Fruit fly (Drosophila melanogaster): Measurements from ENCODE around the gene CG17625.

DNA sequence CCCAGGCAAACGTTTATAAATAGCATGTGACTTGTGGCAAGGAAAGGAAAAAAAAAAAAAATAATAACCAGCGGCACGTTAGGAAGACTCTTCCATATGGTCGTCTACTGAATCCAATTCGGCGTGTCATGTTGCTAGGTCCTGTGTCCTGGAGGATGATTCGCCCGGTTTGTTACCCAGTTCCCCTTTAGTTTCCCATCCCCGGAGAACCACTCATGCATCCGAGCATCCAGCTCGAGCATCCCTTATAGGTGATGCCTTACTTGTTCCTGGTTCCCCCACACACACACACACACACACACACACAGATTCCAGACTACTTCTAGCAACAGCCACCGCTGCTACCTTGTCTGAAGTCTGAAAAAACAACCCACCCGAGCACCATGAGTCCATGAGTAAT lies 31.2 kb downstream of the CG17625 start:
- TF ChIP-seq svp (GFP tag) = no peak
- TF ChIP-seq CG6276 (GFP tag; optimal IDR thresholded peaks at IDR 0.05) = no peak
- no peak for TF ChIP-seq salr (GFP tag; optimal IDR thresholded peaks at IDR 0.05)
- TF ChIP-seq CG1621 (tag; optimal IDR thresholded peaks at IDR 0.05) = no peak
- TF ChIP-seq CG8632 (GFP tag; optimal IDR thresholded peaks at IDR 0.05) = no peak
- TF ChIP-seq pdm3 (GFP tag; optimal IDR thresholded peaks at IDR 0.05) = no peak
- no peak for TF ChIP-seq dac (GFP tag; optimal IDR thresholded peaks at IDR 0.05)
- no peak for TF ChIP-seq Met (GFP tag; optimal IDR thresholded peaks at IDR 0.05)
- TF ChIP-seq Sox102F (GFP tag; optimal IDR thresholded peaks at IDR 0.05) = no peak
